Worm (Caenorhabditis elegans) whole organism, early embryonic: Measurements from ENCODE around the gene C17E7.13.

Experiments used
- F13C5.2 ChIP-seq: sonication (generic microtip); optimal IDR thresholded peaks from 2 replicates; lab custom pipeline; 2017; ENCODE audit warnings: mild to moderate bottlenecking, missing genetic modification characterization, inconsistent platforms, missing compliant biosample characterization
- aly-1 ChIP-seq: sonication (generic microtip); optimal IDR thresholded peaks from 2 replicates; lab custom pipeline; 2016; ENCODE audit warnings: missing genetic modification characterization, missing compliant biosample characterization
- ama-1 ChIP-seq: fragments of 150-350 bp; optimal IDR thresholded peaks from 2 replicates; lab custom pipeline; 2014
- ceh-13 ChIP-seq: fragments of 200-800 bp; sonication (Bioruptor generic); optimal IDR thresholded peaks from 2 replicates; lab custom pipeline; 2018; ENCODE audit warnings: mild to moderate bottlenecking, missing genetic modification characterization, missing compliant biosample characterization
- ceh-36 ChIP-seq: sonication (generic microtip); optimal IDR thresholded peaks from 2 replicates; lab custom pipeline; 2016; ENCODE audit warnings: missing genetic modification characterization, inconsistent platforms, missing compliant biosample characterization
- hnd-1 ChIP-seq: sonication (generic microtip); optimal IDR thresholded peaks from 2 replicates; lab custom pipeline; 2016; ENCODE audit warnings: missing genetic modification characterization, missing compliant biosample characterization

- TF ChIP-seq aly-1 (tag; lab: Kevin White, UChicago): no peak
- no peak for TF ChIP-seq hnd-1 (tag; lab: Kevin White, UChicago)
- TF ChIP-seq ceh-36: no peak
- no peak for TF ChIP-seq F13C5.2 (tag; lab: Kevin White, UChicago)
- no peak for TF ChIP-seq ceh-13 (GFP tag; lab: Kevin White, UChicago)
- TF ChIP-seq ama-1 (lab: Kevin White, UChicago): no peak
Observed at ce11 chrV:3913131-3913530, 24.0 kb upstream of the C17E7.13 start.
